Worm (Caenorhabditis elegans) whole organism, young adult: ENCODE results near the gene nmgp-1.
A peak's percentile ranks its signal among the peaks of the same experiment; 100 is the strongest.

ENCODE experiments used
- B0261.1 ChIP-seq: sonication (generic microtip); optimal IDR thresholded peaks from 2 replicates; lab custom pipeline; 2016; ENCODE audit warnings: mild to moderate bottlenecking, missing genetic modification characterization, moderate library complexity, missing compliant biosample characterization
- B0336.3 ChIP-seq: fragments of 200-800 bp; sonication (Bioruptor generic); IDR thresholded peaks from 2 replicates; pipeline ENCODE4 v1.3.6; 2022; ENCODE audit warnings: missing genetic modification characterization, missing compliant biosample characterization
- F10E7.11 ChIP-seq: sonication (generic microtip); optimal IDR thresholded peaks from 2 replicates; lab custom pipeline; 2017; ENCODE audit warnings: mild to moderate bottlenecking, missing genetic modification characterization, moderate library complexity, missing compliant biosample characterization
- F37B4.10 ChIP-seq: fragments of 200-800 bp; sonication (Bioruptor generic); IDR thresholded peaks from 2 replicates; pipeline ENCODE4 v1.3.6; 2022; ENCODE audit warnings: missing genetic modification characterization, missing compliant biosample characterization
- F57C9.4 ChIP-seq: sonication (generic microtip); optimal IDR thresholded peaks from 2 replicates; lab custom pipeline; 2017; ENCODE audit warnings: mild to moderate bottlenecking, missing genetic modification characterization, missing compliant biosample characterization
- Y53F4B.3 ChIP-seq: fragments of 200-800 bp; sonication (Bioruptor generic); IDR thresholded peaks from 2 replicates; pipeline ENCODE4 v1.3.6; 2022; ENCODE audit warnings: missing genetic modification reagents, missing genetic modification characterization, missing compliant biosample characterization
- Y53G8AR.9 ChIP-seq: fragments of 200-800 bp; sonication (Bioruptor generic); conservative IDR thresholded peaks from 2 replicates; pipeline ENCODE4 v1.3.6; 2022; ENCODE audit warnings: missing genetic modification reagents, missing genetic modification characterization, missing compliant biosample characterization
- ZK185.1 ChIP-seq: sonication (generic microtip); optimal IDR thresholded peaks from 2 replicates; lab custom pipeline; 2016; ENCODE audit warnings: mild to moderate bottlenecking, missing genetic modification characterization, missing compliant biosample characterization; ENCODE audit not compliant: poor library complexity, severe bottlenecking
- aptf-2 ChIP-seq: fragments of 200-800 bp; sonication (Bioruptor generic); conservative IDR thresholded peaks from 2 replicates; pipeline ENCODE4 v1.3.6; 2022; ENCODE audit warnings: missing genetic modification reagents, missing genetic modification characterization, missing compliant biosample characterization
- aptf-3 ChIP-seq: fragments of 200-800 bp; sonication (Bioruptor generic); IDR thresholded peaks from 2 replicates; pipeline ENCODE4 v1.3.6; 2022; ENCODE audit warnings: missing genetic modification characterization, missing compliant biosample characterization
- athp-1 ChIP-seq: sonication (generic microtip); optimal IDR thresholded peaks from 2 replicates; lab custom pipeline; 2017; ENCODE audit warnings: mild to moderate bottlenecking, missing genetic modification characterization, missing compliant biosample characterization
- bed-1 ChIP-seq: fragments of 200-800 bp; sonication (Bioruptor generic); IDR thresholded peaks from 2 replicates; pipeline ENCODE4 v1.3.6; 2022; ENCODE audit warnings: missing genetic modification reagents, missing genetic modification characterization, missing compliant biosample characterization
- bed-2 ChIP-seq: fragments of 200-800 bp; sonication (Bioruptor generic); IDR thresholded peaks from 2 replicates; pipeline ENCODE4 v1.3.6; 2022; ENCODE audit warnings: missing genetic modification reagents, missing genetic modification characterization, missing compliant biosample characterization
- cebp-1 ChIP-seq, 2 experiments: fragments of 200-800 bp in 1 of 2; sonication (Bioruptor generic) in 1 of 2; sonication (generic microtip) in 1 of 2; IDR thresholded peaks in 1 of 2; optimal IDR thresholded peaks in 1 of 2; 2 replicates each; pipeline versions ENCODE4 v1.3.6 to Lab custom; 2017 to 2022; ENCODE audit warnings: missing compliant biosample characterization in 2 of 2, missing genetic modification characterization in 2 of 2, mild to moderate bottlenecking in 1 of 2, missing genetic modification reagents in 1 of 2, moderate library complexity in 1 of 2
- cebp-2 ChIP-seq: fragments of 200-800 bp; sonication (Bioruptor generic); IDR thresholded peaks from 2 replicates; pipeline ENCODE4 v1.3.6; 2022; ENCODE audit warnings: missing genetic modification characterization, missing compliant biosample characterization
- ceh-58 ChIP-seq: fragments of 200-800 bp; sonication (Bioruptor generic); IDR thresholded peaks from 2 replicates; pipeline ENCODE4 v1.3.6; 2022; ENCODE audit warnings: missing genetic modification characterization, missing compliant biosample characterization
- die-1 ChIP-seq: sonication (generic microtip); optimal IDR thresholded peaks from 2 replicates; lab custom pipeline; 2016; ENCODE audit warnings: missing genotype, mild to moderate bottlenecking, missing genetic modification characterization, missing compliant biosample characterization
- egrh-3 ChIP-seq: fragments of 200-800 bp; sonication (Bioruptor generic); IDR thresholded peaks from 2 replicates; pipeline ENCODE4 v1.3.6; 2022; ENCODE audit warnings: missing genetic modification reagents, missing genetic modification characterization, missing compliant biosample characterization
- ekl-4 ChIP-seq: fragments of 200-800 bp; sonication (Bioruptor generic); IDR thresholded peaks from 2 replicates; pipeline ENCODE4 v1.3.6; 2022; ENCODE audit warnings: missing genetic modification reagents, missing genetic modification characterization, missing compliant biosample characterization
- gei-17 ChIP-seq: fragments of 200-800 bp; sonication (Bioruptor generic); optimal IDR thresholded peaks from 2 replicates; lab custom pipeline; 2018; ENCODE audit warnings: mild to moderate bottlenecking, missing genetic modification characterization, missing compliant biosample characterization
- him-1 ChIP-seq: sonication (generic microtip); optimal IDR thresholded peaks from 2 replicates; lab custom pipeline; 2016; ENCODE audit warnings: missing genotype, missing genetic modification reagents, missing genetic modification characterization, missing compliant biosample characterization
- hmg-20 ChIP-seq: fragments of 200-800 bp; sonication (Bioruptor generic); IDR thresholded peaks from 2 replicates; pipeline ENCODE4 v1.3.6; 2022; ENCODE audit warnings: missing genetic modification reagents, missing genetic modification characterization, missing compliant biosample characterization
- hsf-1 ChIP-seq: fragments of 200-800 bp; sonication (Bioruptor generic); IDR thresholded peaks from 2 replicates; pipeline ENCODE4 v1.3.6; 2022; ENCODE audit warnings: missing genetic modification reagents, missing genetic modification characterization, missing compliant biosample characterization
- lag-1 ChIP-seq: fragments of 200-800 bp; sonication (Bioruptor generic); IDR thresholded peaks from 2 replicates; pipeline ENCODE4 v1.3.6; 2022; ENCODE audit warnings: missing genetic modification reagents, missing genetic modification characterization, missing compliant biosample characterization
- let-607 ChIP-seq, 2 experiments: fragments of 200-800 bp in 1 of 2; sonication (Bioruptor generic) in 1 of 2; sonication (generic microtip) in 1 of 2; optimal IDR thresholded peaks; 2 replicates each; lab custom pipeline; 2016 to 2018; ENCODE audit warnings: mild to moderate bottlenecking in 2 of 2, missing compliant biosample characterization in 2 of 2, missing genetic modification characterization in 2 of 2, moderate library complexity in 2 of 2, missing genotype in 1 of 2
- lin-26 ChIP-seq: fragments of 200-800 bp; sonication (Bioruptor generic); IDR thresholded peaks from 2 replicates; pipeline ENCODE4 v1.3.6; 2022; ENCODE audit warnings: missing genetic modification reagents, missing genetic modification characterization, missing compliant biosample characterization
- lin-35 ChIP-seq, 3 experiments: fragments of 150-350 bp in 2 of 3; sonication (generic microtip) in 1 of 3; optimal IDR thresholded peaks; 2 replicates each; lab custom pipeline; 2014 to 2018; ENCODE audit warnings: missing biosample characterization in 3 of 3, missing genetic modification characterization in 3 of 3, missing genetic modification reagents in 3 of 3
- lin-54 ChIP-seq: fragments of 200-800 bp; sonication (Bioruptor generic); optimal IDR thresholded peaks from 2 replicates; lab custom pipeline; 2018; ENCODE audit warnings: mild to moderate bottlenecking, missing genetic modification characterization, missing compliant biosample characterization
- lir-1 ChIP-seq: fragments of 200-800 bp; sonication (Bioruptor generic); conservative IDR thresholded peaks from 2 replicates; pipeline ENCODE4 v1.3.6; 2022; ENCODE audit warnings: missing genetic modification reagents, missing genetic modification characterization, missing compliant biosample characterization
- madf-8 ChIP-seq: fragments of 200-800 bp; sonication (Bioruptor generic); conservative IDR thresholded peaks from 2 replicates; pipeline ENCODE4 v1.3.6; 2022; ENCODE audit warnings: missing genetic modification reagents, missing genetic modification characterization, missing compliant biosample characterization
- mel-28 ChIP-seq: sonication (generic microtip); optimal IDR thresholded peaks from 2 replicates; lab custom pipeline; 2016; ENCODE audit warnings: borderline replicate concordance, mild to moderate bottlenecking, missing genetic modification characterization, missing compliant biosample characterization
- mes-4 ChIP-seq: sonication (generic microtip); optimal IDR thresholded peaks from 2 replicates; lab custom pipeline; 2016; ENCODE audit warnings: missing genotype, missing genetic modification characterization, missing compliant biosample characterization
- nhr-90 ChIP-seq: sonication (generic microtip); optimal IDR thresholded peaks from 2 replicates; lab custom pipeline; 2016; ENCODE audit warnings: missing genotype, mild to moderate bottlenecking, missing genetic modification characterization, missing compliant biosample characterization
- pha-4 ChIP-seq: fragments of 150-350 bp; sonication (generic microtip); optimal IDR thresholded peaks from 2 replicates; lab custom pipeline; 2014; ENCODE audit warnings: missing biosample characterization, missing genetic modification reagents, missing genetic modification characterization
- rcor-1 ChIP-seq: fragments of 200-800 bp; sonication (Bioruptor generic); IDR thresholded peaks from 2 replicates; pipeline ENCODE4 v1.3.6; 2022; ENCODE audit warnings: missing genetic modification reagents, missing genetic modification characterization, missing compliant biosample characterization
- repo-1 ChIP-seq: sonication (generic microtip); optimal IDR thresholded peaks from 2 replicates; lab custom pipeline; 2017; ENCODE audit warnings: mild to moderate bottlenecking, missing genetic modification characterization, missing compliant biosample characterization
- rpc-1 ChIP-seq, 2 experiments: fragments of 150-350 bp in 1 of 2; sonication (generic microtip) in 1 of 2; optimal IDR thresholded peaks; 2 replicates each; lab custom pipeline; 2014 to 2018; ENCODE audit warnings: missing biosample characterization in 1 of 2, missing genetic modification characterization in 1 of 2, missing genetic modification reagents in 1 of 2, missing genotype in 1 of 2
- snpc-1.1 ChIP-seq: sonication (generic microtip); optimal IDR thresholded peaks from 2 replicates; lab custom pipeline; 2017; ENCODE audit warnings: missing genetic modification characterization, mild to moderate bottlenecking, missing compliant biosample characterization, antibody characterized with exemption, moderate library complexity, missing genotype, missing genetic modification reagents; ENCODE audit not compliant: insufficient read depth
- somi-1 ChIP-seq: fragments of 200-800 bp; sonication (Bioruptor generic); optimal IDR thresholded peaks from 2 replicates; lab custom pipeline; 2018; ENCODE audit warnings: mild to moderate bottlenecking, missing genetic modification characterization, missing compliant biosample characterization
- sptf-2 ChIP-seq: fragments of 200-800 bp; sonication (Bioruptor generic); optimal IDR thresholded peaks from 2 replicates; lab custom pipeline; 2018; ENCODE audit warnings: mild to moderate bottlenecking, missing genetic modification characterization, missing compliant biosample characterization
- unc-62 ChIP-seq: fragments of 150-350 bp; optimal IDR thresholded peaks from 2 replicates; lab custom pipeline; 2014; ENCODE audit warnings: missing biosample characterization, missing genetic modification reagents, missing genetic modification characterization
- zim-3 ChIP-seq: sonication (generic microtip); optimal IDR thresholded peaks from 2 replicates; lab custom pipeline; 2017; ENCODE audit warnings: mild to moderate bottlenecking, missing genetic modification characterization, moderate library complexity, missing compliant biosample characterization
- ztf-18 ChIP-seq: sonication (generic microtip); optimal IDR thresholded peaks from 2 replicates; lab custom pipeline; 2016; ENCODE audit warnings: missing genotype, mild to moderate bottlenecking, missing genetic modification characterization, missing compliant biosample characterization
- ztf-22 ChIP-seq: fragments of 200-800 bp; sonication (Bioruptor generic); optimal IDR thresholded peaks from 2 replicates; lab custom pipeline; 2018; ENCODE audit warnings: mild to moderate bottlenecking, missing genetic modification characterization, moderate library complexity, missing compliant biosample characterization
- ztf-25 ChIP-seq: fragments of 200-800 bp; sonication (Bioruptor generic); IDR thresholded peaks from 2 replicates; pipeline ENCODE4 v1.3.6; 2022; ENCODE audit warnings: missing genetic modification reagents, missing genetic modification characterization, missing compliant biosample characterization
- ztf-3 ChIP-seq: fragments of 200-800 bp; sonication (Bioruptor generic); optimal IDR thresholded peaks from 2 replicates; lab custom pipeline; 2018; ENCODE audit warnings: mild to moderate bottlenecking, missing genetic modification characterization, missing compliant biosample characterization

The nmgp-1 gene

DNA sequence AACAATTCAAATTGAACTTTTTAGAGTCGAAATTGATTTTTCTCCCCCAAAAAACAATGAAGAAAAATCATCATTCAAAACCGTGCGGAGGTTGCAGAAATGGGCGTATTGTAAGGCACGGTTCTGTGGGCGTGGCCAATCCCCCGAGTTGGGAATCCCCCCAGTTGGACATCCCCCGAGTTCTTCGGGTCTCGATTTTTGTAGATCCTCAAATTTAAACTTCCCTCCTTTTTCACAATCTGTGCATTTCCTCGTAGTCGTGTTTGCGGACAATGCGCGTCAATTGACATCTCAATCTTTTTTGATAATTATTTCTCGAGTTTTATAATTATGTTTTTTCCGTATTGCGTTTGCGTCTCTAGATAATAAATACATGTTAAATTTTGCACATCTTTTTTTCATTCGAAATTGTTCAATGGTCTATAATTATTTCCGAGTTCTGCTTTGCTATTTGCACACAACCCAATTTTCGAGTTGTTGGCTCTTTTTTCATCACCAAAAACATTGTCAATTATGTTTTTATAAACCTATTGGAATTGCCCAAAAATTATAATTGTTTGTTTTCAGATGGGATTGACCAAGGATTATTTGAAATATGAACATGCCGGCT lies 9.3 kb downstream of the nmgp-1 start, which contains the start of gene F13H8.2:
Gene F13H8.2, plus strand, starts transcription at position 560 of the 610 bp plus-strand sequence.
- TF ChIP-seq pha-4 (tag; lab: Kevin White, UChicago): no peak
- peak in 2 of 3 experiments; percentile 24 to 94 for TF ChIP-seq lin-35 (GFP tag; optimal IDR thresholded peaks at IDR 0.05; lab: Kevin White, UChicago)
- no peak for TF ChIP-seq sptf-2
- peak; percentile 2 for TF ChIP-seq zim-3 (tag; lab: Kevin White, UChicago)
- TF ChIP-seq let-607 (tag; optimal IDR thresholded peaks at IDR 0.05; lab: Kevin White, UChicago): no peak
- no peak for TF ChIP-seq ztf-22 (GFP tag; lab: Kevin White, UChicago)
- TF ChIP-seq ekl-4 (GFP tag; lab: Robert Waterston, UW): peak; percentile 86
- TF ChIP-seq B0261.1 (tag; lab: Kevin White, UChicago): no peak
- no peak for TF ChIP-seq F37B4.10
- TF ChIP-seq lir-1 (GFP tag; lab: Robert Waterston, UW): peak; percentile 69
- TF ChIP-seq snpc-1.1 (tag; lab: Kevin White, UChicago): no peak
- no peak for TF ChIP-seq aptf-3
- no peak for TF ChIP-seq repo-1 (tag; lab: Kevin White, UChicago)
- no peak for TF ChIP-seq ZK185.1 (tag; lab: Kevin White, UChicago)
- TF ChIP-seq ceh-58 (GFP tag; lab: Robert Waterston, UW): no peak
- no peak for TF ChIP-seq mes-4
- peak; percentile 89; the same call in 1 of the 2 replicates for TF ChIP-seq aptf-2 (GFP tag; lab: Robert Waterston, UW)
- TF ChIP-seq cebp-1 (GFP tag; IDR thresholded peaks at IDR 0.05; lab: Robert Waterston, UW): peak; percentile 48; the same call in 1 of the 2 replicates
- no peak for TF ChIP-seq cebp-1 (tag; optimal IDR thresholded peaks at IDR 0.05; lab: Kevin White, UChicago)
- peak; percentile 37; the same call in 1 of the 2 replicates for TF ChIP-seq hsf-1
- TF ChIP-seq him-1 (tag; lab: Kevin White, UChicago): peak; percentile 19
- TF ChIP-seq B0336.3 (GFP tag; lab: Robert Waterston, UW): no peak; the same call in 1 of the 2 replicates
- TF ChIP-seq mel-28 (tag; lab: Kevin White, UChicago): no peak
- TF ChIP-seq Y53G8AR.9 (GFP tag; lab: Robert Waterston, UW): peak; percentile 61; the same call in 1 of the 2 replicates
- no peak for TF ChIP-seq die-1
- TF ChIP-seq rpc-1 (optimal IDR thresholded peaks at IDR 0.05; lab: Kevin White, UChicago): no peak
- no peak for TF ChIP-seq rpc-1 (tag; optimal IDR thresholded peaks at IDR 0.05; lab: Kevin White, UChicago)
- peak; percentile 56 for TF ChIP-seq ztf-18
- peak; percentile 88 for TF ChIP-seq bed-2 (GFP tag; lab: Robert Waterston, UW)
- TF ChIP-seq lin-26 (GFP tag; lab: Robert Waterston, UW): no peak
- peak; percentile 76; the same call in 1 of the 2 replicates for TF ChIP-seq ztf-25 (GFP tag; lab: Robert Waterston, UW)
- peak; percentile 68 for TF ChIP-seq madf-8
- no peak for TF ChIP-seq gei-17
- TF ChIP-seq Y53F4B.3 (GFP tag; lab: Robert Waterston, UW): peak; percentile 85
- peak; percentile 96 for TF ChIP-seq lin-54 (GFP tag; lab: Kevin White, UChicago)
- no peak for TF ChIP-seq bed-1 (GFP tag; lab: Robert Waterston, UW)
- TF ChIP-seq nhr-90 (tag; lab: Kevin White, UChicago): no peak
- no peak for TF ChIP-seq unc-62 (GFP tag; lab: Kevin White, UChicago)
- TF ChIP-seq lag-1 (GFP tag; lab: Robert Waterston, UW): no peak
- peak; percentile 75 for TF ChIP-seq egrh-3 (GFP tag; lab: Robert Waterston, UW)
- no peak for TF ChIP-seq athp-1 (tag; lab: Kevin White, UChicago)
- no peak for TF ChIP-seq F57C9.4 (tag; lab: Kevin White, UChicago)
- TF ChIP-seq F10E7.11: no peak
- no peak for TF ChIP-seq somi-1
- TF ChIP-seq rcor-1 (GFP tag; lab: Robert Waterston, UW): peak; percentile 92
- TF ChIP-seq ztf-3 (GFP tag; lab: Kevin White, UChicago): no peak
- 0 out of 2 replicates have a peak, but pooled peaks have one; percentile 43 for TF ChIP-seq hmg-20
- TF ChIP-seq cebp-2 (GFP tag; lab: Robert Waterston, UW): 0 out of 2 replicates have a peak, but pooled peaks have one; percentile 32
